Worm (Caenorhabditis elegans): ENCODE measurements around the gene hecd-1.
A peak's percentile ranks its signal among the peaks of the same experiment; 100 is the strongest.

The hecd-1 gene

ce11 chrIV:7144670-7145257 is at the start of gene hecd-1 (continued):
- TF ChIP-seq C04F5.9 (tag; optimal IDR thresholded peaks at IDR 0.05) (no peak), mef-2 (tag; optimal IDR thresholded peaks at IDR 0.05) (no peak), nhr-19 (GFP tag; conservative IDR thresholded peaks at IDR 0.05) (no peak), nhr-20 (tag; optimal IDR thresholded peaks at IDR 0.05) (no peak), ceh-90 (tag; optimal IDR thresholded peaks at IDR 0.05) (no peak), ceh-63 (GFP tag; optimal IDR thresholded peaks at IDR 0.05) (no peak), mdl-1 (tag; optimal IDR thresholded peaks at IDR 0.05) (peak in 1 of 2 experiments; percentile 46), nhr-71 (tag; optimal IDR thresholded peaks at IDR 0.05) (no peak), skn-1 (tag; optimal IDR thresholded peaks at IDR 0.05) (no peak), nhr-47 (tag; optimal IDR thresholded peaks at IDR 0.05) (no peak), fkh-8 (tag; optimal IDR thresholded peaks at IDR 0.05) (peak; percentile 26), rnt-1 (tag; optimal IDR thresholded peaks at IDR 0.05) (no peak), lsy-2 (tag; optimal IDR thresholded peaks at IDR 0.05) (peak in 1 of 2 experiments; percentile 49), irx-1 (tag; optimal IDR thresholded peaks at IDR 0.05) (no peak), swsn-7 (tag; optimal IDR thresholded peaks at IDR 0.05) (no peak), hlh-4 (tag; optimal IDR thresholded peaks at IDR 0.05) (no peak), alr-1 (tag; optimal IDR thresholded peaks at IDR 0.05; ENCODE audit: borderline replicate concordance) (no peak), zip-4 (GFP tag; optimal IDR thresholded peaks at IDR 0.05) (no peak), elt-2 (tag; optimal IDR thresholded peaks at IDR 0.05) (no peak), lin-15B (tag; optimal IDR thresholded peaks at IDR 0.05) (peak; percentile 16), ceh-8 (GFP tag; optimal IDR thresholded peaks at IDR 0.05) (no peak), dpl-1 (GFP tag; optimal IDR thresholded peaks at IDR 0.05) (peak in 2 of 3 experiments; percentile 2 to 44), jun-1 (tag; optimal IDR thresholded peaks at IDR 0.05) (no peak), nhr-85 (tag) (no peak), efl-1 (optimal IDR thresholded peaks at IDR 0.05) (peak in 1 of 2 experiments; percentile 29), efl-1 (GFP tag; optimal IDR thresholded peaks at IDR 0.05 in 1 of 2) (peak; percentile 32 to 83), fkh-10 (GFP tag; optimal IDR thresholded peaks at IDR 0.05) (no peak), grh-1 (GFP tag; IDR thresholded peaks at IDR 0.05) (no peak), nhr-28 (tag; optimal IDR thresholded peaks at IDR 0.05) (no peak), egl-27 (tag; optimal IDR thresholded peaks at IDR 0.05) (no peak)

- TF ChIP-seq aha-1 (tag; optimal IDR thresholded peaks at IDR 0.05) (no peak), fos-1 (tag; optimal IDR thresholded peaks at IDR 0.05) (no peak), zag-1 (tag; optimal IDR thresholded peaks at IDR 0.05) (no peak), elt-3 (tag; optimal IDR thresholded peaks at IDR 0.05) (no peak), nhr-47 (tag; optimal IDR thresholded peaks at IDR 0.05) (no peak), efl-1 (optimal IDR thresholded peaks at IDR 0.05) (no peak), efl-1 (GFP tag; optimal IDR thresholded peaks at IDR 0.05 in 1 of 2) (peak in 1 of 2 experiments; percentile 67)
Measured at ce11 chrIV:7191745-7192144, 47.2 kb upstream of the hecd-1 start, which contains the start of gene R13A1.5. TSS of gene R13A1.5 (minus strand) at chrIV:7191845.

- TF ChIP-seq efl-3 (GFP tag; optimal IDR thresholded peaks at IDR 0.05) = no peak
- TF ChIP-seq dpl-1 (GFP tag; optimal IDR thresholded peaks at IDR 0.05) = no peak
- peak; percentile 69 for TF ChIP-seq nhr-71 (tag; optimal IDR thresholded peaks at IDR 0.05)
- no peak for TF ChIP-seq nhr-12 (tag; optimal IDR thresholded peaks at IDR 0.05)
- TF ChIP-seq C04F5.9 (tag; optimal IDR thresholded peaks at IDR 0.05) = no peak
- TF ChIP-seq ceh-8 (GFP tag; optimal IDR thresholded peaks at IDR 0.05) = no peak
- TF ChIP-seq elt-3 (tag; optimal IDR thresholded peaks at IDR 0.05) = peak in 3 of 6 experiments; percentile 6 to 73 (median 56)
- TF ChIP-seq jun-1 (tag; optimal IDR thresholded peaks at IDR 0.05) = peak; percentile 49
- no peak for TF ChIP-seq xbp-1 (tag; optimal IDR thresholded peaks at IDR 0.05)
- TF ChIP-seq nhr-28 (tag; optimal IDR thresholded peaks at IDR 0.05) = no peak
- no peak for TF ChIP-seq Y116A8C.19 (tag; optimal IDR thresholded peaks at IDR 0.05; ENCODE audit: borderline replicate concordance)
- TF ChIP-seq ces-1 (GFP tag; optimal IDR thresholded peaks at IDR 0.05) = no peak
- peak; percentile 38 for TF ChIP-seq nhr-20 (tag; optimal IDR thresholded peaks at IDR 0.05)
- no peak for TF ChIP-seq lir-3 (tag; optimal IDR thresholded peaks at IDR 0.05; ENCODE audit: poor library complexity)
- TF ChIP-seq egl-13 (tag; optimal IDR thresholded peaks at IDR 0.05) = no peak
- no peak for TF ChIP-seq unc-86 (tag; optimal IDR thresholded peaks at IDR 0.05)
- no peak for TF ChIP-seq egl-27 (tag; optimal IDR thresholded peaks at IDR 0.05)
- TF ChIP-seq lin-35 (GFP tag; optimal IDR thresholded peaks at IDR 0.05) = peak in 1 of 2 experiments; percentile 28
- TF ChIP-seq snpc-4 (tag; optimal IDR thresholded peaks at IDR 0.05) = no peak
- no peak for TF ChIP-seq skn-1 (tag; optimal IDR thresholded peaks at IDR 0.05)
- TF ChIP-seq ets-5 (GFP tag; IDR thresholded peaks at IDR 0.05) = no peak
- no peak for TF ChIP-seq swsn-7 (tag; optimal IDR thresholded peaks at IDR 0.05)
- no peak for TF ChIP-seq C34B4.2 (tag; optimal IDR thresholded peaks at IDR 0.05)
- TF ChIP-seq elt-2 (tag; optimal IDR thresholded peaks at IDR 0.05) = peak; percentile 89
- TF ChIP-seq ama-1 (optimal IDR thresholded peaks at IDR 0.05) = no peak
- no peak for TF ChIP-seq unc-130 (tag; optimal IDR thresholded peaks at IDR 0.05)
Measured at ce11 chrIV:7190409-7190808, 45.9 kb upstream of the hecd-1 start.
